Fruit fly (Drosophila melanogaster) whole organism, embryonic: ENCODE results near the gene yellow-e2.

Source experiments
- CG10267 ChIP-seq: fragments of 200-800 bp; sonication (Bioruptor generic); optimal IDR thresholded peaks from 2 replicates; lab custom pipeline; 2018; ENCODE audit warnings: missing biosample characterization, mild to moderate bottlenecking, missing genetic modification characterization, moderate library complexity
- CG11504 ChIP-seq: fragments of 200-800 bp; sonication (Bioruptor generic); optimal IDR thresholded peaks from 3 replicates; lab custom pipeline; 2019; ENCODE audit warnings: missing biosample characterization, mild to moderate bottlenecking, missing genetic modification characterization, moderate library complexity
- CG12155 ChIP-seq: fragments of 200-800 bp; sonication (Bioruptor generic); optimal IDR thresholded peaks from 3 replicates; lab custom pipeline; 2016; ENCODE audit warnings: missing biosample characterization, missing genetic modification characterization
- CG12299 ChIP-seq: fragments of 200-800 bp; sonication (Bioruptor generic); optimal IDR thresholded peaks from 2 replicates; lab custom pipeline; 2018; ENCODE audit warnings: missing biosample characterization, mild to moderate bottlenecking, missing genetic modification characterization
- CG13424 ChIP-seq: fragments of 200-800 bp; sonication (Bioruptor generic); optimal IDR thresholded peaks from 2 replicates; lab custom pipeline; 2019; ENCODE audit warnings: missing biosample characterization, mild to moderate bottlenecking, missing genetic modification characterization, moderate library complexity
- CG14965 ChIP-seq: fragments of 200-800 bp; sonication (Bioruptor generic); optimal IDR thresholded peaks from 2 replicates; lab custom pipeline; 2016; ENCODE audit warnings: missing biosample characterization, missing genetic modification characterization, borderline replicate concordance
- CG15073 ChIP-seq: fragments of 200-800 bp; sonication (Bioruptor generic); optimal IDR thresholded peaks from 2 replicates; lab custom pipeline; 2016; ENCODE audit warnings: missing biosample characterization, missing genetic modification characterization
- CG15601 ChIP-seq: fragments of 200-800 bp; sonication (Bioruptor generic); optimal IDR thresholded peaks from 3 replicates; lab custom pipeline; 2019; ENCODE audit warnings: missing biosample characterization, mild to moderate bottlenecking, missing genetic modification characterization, moderate library complexity
- CG17361 ChIP-seq: fragments of 200-800 bp; sonication (Bioruptor generic); IDR thresholded peaks from 3 replicates; pipeline ENCODE4 v1.3.6; 2022; ENCODE audit warnings: missing biosample characterization, missing genetic modification characterization
- CG17568 ChIP-seq: fragments of 200-800 bp; sonication (Bioruptor generic); optimal IDR thresholded peaks from 2 replicates; lab custom pipeline; 2018; ENCODE audit warnings: missing biosample characterization, mild to moderate bottlenecking, missing genetic modification characterization, moderate library complexity
- CG17912 ChIP-seq: fragments of 200-800 bp; sonication (Bioruptor generic); optimal IDR thresholded peaks from 2 replicates; lab custom pipeline; 2018; ENCODE audit warnings: missing biosample characterization, mild to moderate bottlenecking, missing genetic modification characterization
- CG2712 ChIP-seq: fragments of 200-800 bp; optimal IDR thresholded peaks from 3 replicates; lab custom pipeline; 2019; ENCODE audit warnings: missing biosample characterization, mild to moderate bottlenecking, missing genetic modification characterization, moderate library complexity
- CG30020 ChIP-seq: fragments of 200-800 bp; optimal IDR thresholded peaks from 2 replicates; lab custom pipeline; 2019; ENCODE audit warnings: missing biosample characterization, mild to moderate bottlenecking, missing genetic modification characterization, moderate library complexity
- CG32532 ChIP-seq: fragments of 200-800 bp; sonication (Bioruptor generic); IDR thresholded peaks from 2 replicates; pipeline ENCODE4 v1.3.6; 2022; ENCODE audit warnings: missing biosample characterization, missing genetic modification characterization
- CG34422 ChIP-seq: fragments of 200-800 bp; sonication (Bioruptor generic); IDR thresholded peaks from 3 replicates; pipeline ENCODE4 v1.3.6; 2022; ENCODE audit warnings: missing biosample characterization, missing genetic modification characterization
- CG6175 ChIP-seq: fragments of 200-800 bp; sonication (Bioruptor generic); IDR thresholded peaks from 3 replicates; pipeline ENCODE4 v1.3.6; 2022; ENCODE audit warnings: missing biosample characterization, missing genetic modification characterization
- CG6654 ChIP-seq: fragments of 200-800 bp; sonication (Bioruptor generic); optimal IDR thresholded peaks from 2 replicates; lab custom pipeline; 2017; ENCODE audit warnings: missing biosample characterization, mild to moderate bottlenecking, missing genetic modification characterization
- CG8290 ChIP-seq, 3 experiments: fragments of 200-800 bp; sonication (Bioruptor generic); optimal IDR thresholded peaks; 2 replicates each; lab custom pipeline; 2016 to 2019; ENCODE audit warnings: missing biosample characterization in 3 of 3, missing genetic modification characterization in 3 of 3, mild to moderate bottlenecking in 2 of 3, moderate library complexity in 1 of 3
- CG9437 ChIP-seq: fragments of 200-800 bp; sonication (Bioruptor generic); optimal IDR thresholded peaks from 2 replicates; lab custom pipeline; 2018; ENCODE audit warnings: missing biosample characterization, mild to moderate bottlenecking, missing genetic modification characterization
- CG9797 ChIP-seq: fragments of 200-800 bp; sonication (Bioruptor generic); optimal IDR thresholded peaks from 3 replicates; lab custom pipeline; 2018; ENCODE audit warnings: missing biosample characterization, mild to moderate bottlenecking, missing genetic modification characterization
- CoRest ChIP-seq: fragments of 200-800 bp; sonication (Bioruptor generic); optimal IDR thresholded peaks from 3 replicates; lab custom pipeline; 2018; ENCODE audit warnings: missing biosample characterization, mild to moderate bottlenecking, missing genetic modification characterization, moderate library complexity
- E2f2 ChIP-seq: fragments of 200-800 bp; sonication (Bioruptor generic); IDR thresholded peaks from 2 replicates; pipeline ENCODE4 v1.3.6; 2022; ENCODE audit warnings: missing biosample characterization, missing genetic modification characterization
- Ets97D ChIP-seq: fragments of 200-800 bp; sonication (Bioruptor generic); optimal IDR thresholded peaks from 3 replicates; lab custom pipeline; 2016; ENCODE audit warnings: missing biosample characterization, missing genetic modification characterization
- Lhr ChIP-seq: fragments of 200-800 bp; sonication (Bioruptor generic); optimal IDR thresholded peaks from 3 replicates; lab custom pipeline; 2017; ENCODE audit warnings: mild to moderate bottlenecking, missing biosample characterization, missing genetic modification reagents, missing genetic modification characterization
- Rfx ChIP-seq: fragments of 200-800 bp; sonication (Bioruptor generic); IDR thresholded peaks from 2 replicates; pipeline ENCODE4 v1.3.6; 2022; ENCODE audit warnings: missing biosample characterization, missing genetic modification characterization
- Taf1 ChIP-seq: fragments of 200-800 bp; sonication (Bioruptor generic); IDR thresholded peaks from 2 replicates; pipeline ENCODE4 v1.3.6; 2022; ENCODE audit warnings: missing biosample characterization, missing genetic modification characterization
- Trl ChIP-seq, 3 experiments: fragments of >200 bp in 2 of 3; fragments of 200-800 bp in 1 of 3; sonication (Bioruptor generic) in 1 of 3; optimal IDR thresholded peaks; 2 replicates in 1 of 3; 3 replicates in 2 of 3; lab custom pipeline; 2016 to 2017; ENCODE audit warnings: missing biosample characterization in 1 of 3, missing genetic modification characterization in 1 of 3
- Vsx1 ChIP-seq: fragments of 200-800 bp; sonication (Bioruptor generic); optimal IDR thresholded peaks from 2 replicates; lab custom pipeline; 2017; ENCODE audit warnings: missing biosample characterization, mild to moderate bottlenecking, missing genetic modification characterization, missing genetic modification reagents
- abd-A ChIP-seq: fragments of 200-800 bp; sonication (Bioruptor generic); optimal IDR thresholded peaks from 3 replicates; lab custom pipeline; 2019; ENCODE audit warnings: missing biosample characterization, mild to moderate bottlenecking, missing genetic modification characterization, moderate library complexity
- ato ChIP-seq: fragments of 200-800 bp; sonication (Bioruptor generic); IDR thresholded peaks from 2 replicates; pipeline ENCODE4 v1.3.6; 2022; ENCODE audit warnings: missing biosample characterization, missing genetic modification characterization; ENCODE audit not compliant: partially characterized antibody
- az2 ChIP-seq: fragments of 200-800 bp; sonication (Bioruptor generic); optimal IDR thresholded peaks from 3 replicates; lab custom pipeline; 2016; ENCODE audit warnings: missing biosample characterization, missing genetic modification characterization
- chif ChIP-seq, 2 experiments: fragments of 200-800 bp; sonication (Bioruptor generic); optimal IDR thresholded peaks; 3 replicates each; lab custom pipeline; 2016; ENCODE audit warnings: missing biosample characterization in 2 of 2, missing genetic modification characterization in 2 of 2
- gem ChIP-seq: fragments of 200-800 bp; sonication (Bioruptor generic); optimal IDR thresholded peaks from 2 replicates; lab custom pipeline; 2019; ENCODE audit warnings: missing biosample characterization, mild to moderate bottlenecking, missing genetic modification characterization, moderate library complexity
- grau ChIP-seq: fragments of 200-800 bp; optimal IDR thresholded peaks from 3 replicates; lab custom pipeline; 2019; ENCODE audit warnings: missing biosample characterization, mild to moderate bottlenecking, missing genetic modification characterization, moderate library complexity
- gsb-n ChIP-seq: fragments of 200-800 bp; sonication (Bioruptor generic); optimal IDR thresholded peaks from 3 replicates; lab custom pipeline; 2018; ENCODE audit warnings: missing biosample characterization, mild to moderate bottlenecking, missing genetic modification characterization
- ind ChIP-seq: fragments of 200-800 bp; sonication (Bioruptor generic); optimal IDR thresholded peaks from 3 replicates; lab custom pipeline; 2016; ENCODE audit warnings: missing biosample characterization, missing genetic modification characterization
- kay ChIP-seq: fragments of 200-800 bp; sonication (Bioruptor generic); optimal IDR thresholded peaks from 2 replicates; lab custom pipeline; 2016; ENCODE audit warnings: missing biosample characterization, missing genetic modification characterization
- lab ChIP-seq: fragments of 200-800 bp; sonication (Bioruptor generic); optimal IDR thresholded peaks from 3 replicates; lab custom pipeline; 2017; ENCODE audit warnings: missing biosample characterization, missing genetic modification characterization, mild to moderate bottlenecking, moderate library complexity, missing genetic modification reagents
- lilli ChIP-seq: fragments of 200-800 bp; sonication (Bioruptor generic); optimal IDR thresholded peaks from 3 replicates; lab custom pipeline; 2016; ENCODE audit warnings: missing biosample characterization, missing genetic modification characterization
- mld ChIP-seq: fragments of 200-800 bp; sonication (Bioruptor generic); IDR thresholded peaks from 3 replicates; pipeline ENCODE4 v1.3.6; 2022; ENCODE audit warnings: missing biosample characterization, missing genetic modification characterization; ENCODE audit not compliant: partially characterized antibody
- nerfin-1 ChIP-seq: fragments of 200-800 bp; sonication (Bioruptor generic); optimal IDR thresholded peaks from 3 replicates; lab custom pipeline; 2019; ENCODE audit warnings: missing biosample characterization, mild to moderate bottlenecking, missing genetic modification characterization, moderate library complexity
- prd ChIP-seq, 3 experiments: fragments of >200 bp in 2 of 3; fragments of 200-800 bp in 1 of 3; sonication (Bioruptor generic) in 1 of 3; optimal IDR thresholded peaks in 2 of 3; IDR thresholded peaks in 1 of 3; 2 replicates in 2 of 3; 3 replicates in 1 of 3; pipeline versions ENCODE4 v1.3.6 to Lab custom; 2017 to 2022; ENCODE audit warnings: missing biosample characterization in 1 of 3, missing genetic modification characterization in 1 of 3
- slou ChIP-seq: fragments of 200-800 bp; sonication (Bioruptor generic); optimal IDR thresholded peaks from 3 replicates; lab custom pipeline; 2016; ENCODE audit warnings: missing biosample characterization, missing genetic modification characterization
- slp2 ChIP-seq: fragments of 200-800 bp; sonication (Bioruptor generic); optimal IDR thresholded peaks from 2 replicates; lab custom pipeline; 2016; ENCODE audit warnings: missing biosample characterization, missing genetic modification characterization
- tap ChIP-seq: fragments of 200-800 bp; optimal IDR thresholded peaks from 3 replicates; lab custom pipeline; 2019; ENCODE audit warnings: missing biosample characterization, mild to moderate bottlenecking, missing genetic modification characterization, moderate library complexity
- tin ChIP-seq: fragments of 200-800 bp; sonication (Bioruptor generic); optimal IDR thresholded peaks from 3 replicates; lab custom pipeline; 2016; ENCODE audit warnings: missing biosample characterization, missing genetic modification characterization
- vvl ChIP-seq: fragments of 200-800 bp; sonication (Bioruptor generic); IDR thresholded peaks from 2 replicates; pipeline ENCODE4 v1.3.6; 2022; ENCODE audit warnings: missing biosample characterization, missing genetic modification characterization
- zf30C ChIP-seq: fragments of 200-800 bp; sonication (Bioruptor generic); optimal IDR thresholded peaks from 3 replicates; lab custom pipeline; 2018; ENCODE audit warnings: missing biosample characterization, mild to moderate bottlenecking, missing genetic modification characterization

Gene yellow-e2

dm6 chr3R:13403032-13403459 lies 3.8 kb downstream of the yellow-e2 start, which contains the start of gene Dpm3 (continued):
- TF ChIP-seq CoRest (tag; lab: Kevin White, UChicago) (peak; percentile 76), CG15601 (tag; lab: Kevin White, UChicago) (peak; percentile 60), az2 (GFP tag; lab: Kevin White, UChicago) (no peak), CG14965 (GFP tag; lab: Kevin White, UChicago) (no peak), CG34422 (GFP tag; lab: Robert Waterston, UW) (peak; percentile 79), CG11504 (tag; lab: Kevin White, UChicago) (peak; percentile 63), CG6175 (GFP tag; lab: Robert Waterston, UW) (no peak), tap (tag; lab: Kevin White, UChicago) (peak; percentile 14), gem (tag; lab: Kevin White, UChicago) (peak; percentile 37), CG30020 (peak; percentile 33), CG17912 (GFP tag; lab: Kevin White, UChicago) (peak; percentile 51), Rfx (GFP tag; lab: Robert Waterston, UW) (peak; percentile 49), slp2 (GFP tag; lab: Kevin White, UChicago) (peak; percentile 22), mld (peak; percentile 75; the same call in 2 of the 3 replicates), CG9437 (peak; percentile 98), vvl (GFP tag; lab: Robert Waterston, UW) (peak; percentile 67), CG6654 (GFP tag; lab: Kevin White, UChicago) (no peak), kay (peak; percentile 50), slou (GFP tag; lab: Kevin White, UChicago) (peak; percentile 53), CG2712 (tag; lab: Kevin White, UChicago) (peak; percentile 65), ato (GFP tag; lab: Robert Waterston, UW) (peak; percentile 94), E2f2 (GFP tag; lab: Robert Waterston, UW) (peak; percentile 96), CG12299 (tag; lab: Kevin White, UChicago) (peak; percentile 5), chif (GFP tag; optimal IDR thresholded peaks at IDR 0.05; lab: Kevin White, UChicago) (peak in 1 of 2 experiments; percentile 50), abd-A (tag; lab: Kevin White, UChicago) (peak; percentile 74), prd (optimal IDR thresholded peaks at IDR 0.05; lab: Kevin White, UChicago) (no peak), prd (GFP tag; IDR thresholded peaks at IDR 0.05; lab: Robert Waterston, UW) (peak; percentile 43; the same call in 2 of the 3 replicates), CG13424 (tag; lab: Kevin White, UChicago) (peak; percentile 27), tin (GFP tag; lab: Kevin White, UChicago) (peak; percentile 27), CG9797 (peak; percentile 92), grau (tag; lab: Kevin White, UChicago) (peak; percentile 21), Taf1 (GFP tag; lab: Robert Waterston, UW) (no peak), lilli (GFP tag; lab: Kevin White, UChicago) (peak; percentile 37), lab (GFP tag; lab: Kevin White, UChicago) (no peak), CG15073 (GFP tag; lab: Kevin White, UChicago) (no peak), gsb-n (peak; percentile 54), Vsx1 (peak; percentile 99), CG10267 (tag; lab: Kevin White, UChicago) (peak; percentile 58), CG17568 (no peak), Ets97D (peak; percentile 78), CG17361 (GFP tag; lab: Robert Waterston, UW) (0 out of 3 replicates have a peak, but pooled peaks have one; percentile 31), nerfin-1 (tag; lab: Kevin White, UChicago) (peak; percentile 20), CG32532 (GFP tag; lab: Robert Waterston, UW) (peak; percentile 35; the same call in 1 of the 2 replicates), ind (GFP tag; lab: Kevin White, UChicago) (peak; percentile 4), CG12155 (peak; percentile 7), CG8290 (GFP tag; optimal IDR thresholded peaks at IDR 0.05; lab: Kevin White, UChicago) (peak; percentile 72), CG8290 (tag; optimal IDR thresholded peaks at IDR 0.05; lab: Kevin White, UChicago) (no peak), Lhr (peak; percentile 99), Trl (optimal IDR thresholded peaks at IDR 0.05; lab: Kevin White, UChicago) (peak in 1 of 2 experiments; percentile 8), Trl (GFP tag; optimal IDR thresholded peaks at IDR 0.05; lab: Kevin White, UChicago) (peak; percentile 41), zf30C (GFP tag; lab: Kevin White, UChicago) (no peak)
